Fruit fly (Drosophila melanogaster) whole organism, embryonic: ENCODE data around the gene Pdi.
A peak's percentile ranks its signal among the peaks of the same experiment; 100 is the strongest.

Experiments
- Aef1 ChIP-seq: fragments of 200-800 bp; sonication (Bioruptor generic); IDR thresholded peaks from 3 replicates; pipeline ENCODE4 v1.3.6; 2022; ENCODE audit warnings: missing biosample characterization, missing genetic modification characterization
- Awh ChIP-seq: fragments of 200-800 bp; sonication (Bioruptor generic); IDR thresholded peaks from 2 replicates; pipeline ENCODE4, ENCODE4 v1.3.6; 2022; ENCODE audit warnings: missing biosample characterization, missing genetic modification characterization
- Bdp1 ChIP-seq: fragments of 200-800 bp; sonication (Bioruptor generic); optimal IDR thresholded peaks from 3 replicates; lab custom pipeline; 2016; ENCODE audit warnings: missing biosample characterization, missing genetic modification characterization
- CG11398 ChIP-seq: fragments of 200-800 bp; sonication (Bioruptor generic); optimal IDR thresholded peaks from 2 replicates; lab custom pipeline; 2016; ENCODE audit warnings: missing biosample characterization, missing genetic modification characterization
- CG12155 ChIP-seq: fragments of 200-800 bp; sonication (Bioruptor generic); optimal IDR thresholded peaks from 3 replicates; lab custom pipeline; 2016; ENCODE audit warnings: missing biosample characterization, missing genetic modification characterization
- CG1233 ChIP-seq: fragments of 200-800 bp; sonication (Bioruptor generic); optimal IDR thresholded peaks from 4 replicates; lab custom pipeline; 2018; ENCODE audit warnings: missing biosample characterization, mild to moderate bottlenecking, missing genetic modification characterization
- CG12391 ChIP-seq: fragments of 200-800 bp; sonication (Bioruptor generic); optimal IDR thresholded peaks from 3 replicates; lab custom pipeline; 2018; ENCODE audit warnings: missing biosample characterization, mild to moderate bottlenecking, missing genetic modification characterization, moderate library complexity
- CG12942 ChIP-seq: fragments of 200-800 bp; sonication (Bioruptor generic); optimal IDR thresholded peaks from 3 replicates; lab custom pipeline; 2016; ENCODE audit warnings: missing biosample characterization, missing genetic modification characterization
- CG13287 ChIP-seq: fragments of 200-800 bp; sonication (Bioruptor generic); IDR thresholded peaks from 2 replicates; pipeline ENCODE4 v1.3.6; 2022; ENCODE audit warnings: missing biosample characterization, missing genetic modification characterization; ENCODE audit not compliant: partially characterized antibody
- CG14441 ChIP-seq: fragments of 200-800 bp; sonication (Bioruptor generic); IDR thresholded peaks from 2 replicates; pipeline ENCODE4 v1.3.6; 2022; ENCODE audit warnings: missing biosample characterization, missing genetic modification characterization
- CG14860 ChIP-seq: fragments of 200-800 bp; sonication (Bioruptor generic); IDR thresholded peaks from 3 replicates; pipeline ENCODE4 v1.3.6; 2022; ENCODE audit warnings: missing biosample characterization, missing genetic modification characterization; ENCODE audit not compliant: partially characterized antibody
- CG14965 ChIP-seq: fragments of 200-800 bp; sonication (Bioruptor generic); optimal IDR thresholded peaks from 2 replicates; lab custom pipeline; 2016; ENCODE audit warnings: missing biosample characterization, missing genetic modification characterization, borderline replicate concordance
- CG15479 ChIP-seq: fragments of 200-800 bp; sonication (Bioruptor generic); optimal IDR thresholded peaks from 3 replicates; lab custom pipeline; 2019; ENCODE audit warnings: missing biosample characterization, mild to moderate bottlenecking, missing genetic modification characterization, moderate library complexity
- CG18764 ChIP-seq: fragments of 200-800 bp; sonication (Bioruptor generic); optimal IDR thresholded peaks from 3 replicates; lab custom pipeline; 2016; ENCODE audit warnings: missing biosample characterization, missing genetic modification characterization
- CG2199 ChIP-seq: fragments of 200-800 bp; sonication (Bioruptor generic); IDR thresholded peaks from 3 replicates; pipeline ENCODE4 v1.3.6; 2022; ENCODE audit warnings: missing biosample characterization, missing genetic modification characterization
- CG2678 ChIP-seq: fragments of 200-800 bp; sonication (Bioruptor generic); optimal IDR thresholded peaks from 3 replicates; lab custom pipeline; 2019; ENCODE audit warnings: missing biosample characterization, mild to moderate bottlenecking, missing genetic modification characterization, moderate library complexity
- CG2875 ChIP-seq: fragments of 200-800 bp; sonication (Bioruptor generic); optimal IDR thresholded peaks from 2 replicates; lab custom pipeline; 2017; ENCODE audit warnings: missing biosample characterization, mild to moderate bottlenecking, missing genetic modification characterization, missing genetic modification reagents
- CG3163 ChIP-seq: fragments of 200-800 bp; sonication (Bioruptor generic); optimal IDR thresholded peaks from 3 replicates; lab custom pipeline; 2016; ENCODE audit warnings: missing biosample characterization, missing genetic modification characterization
- CG33213 ChIP-seq: fragments of 200-800 bp; sonication (Bioruptor generic); optimal IDR thresholded peaks from 3 replicates; lab custom pipeline; 2016; ENCODE audit warnings: missing biosample characterization, missing genetic modification characterization
- CG6272 ChIP-seq: fragments of 200-800 bp; sonication (Bioruptor generic); IDR thresholded peaks from 2 replicates; pipeline ENCODE4 v1.3.6; 2022; ENCODE audit warnings: missing biosample characterization, missing genetic modification characterization
- CHES-1-like ChIP-seq: fragments of 200-800 bp; sonication (Bioruptor generic); optimal IDR thresholded peaks from 2 replicates; lab custom pipeline; 2016; ENCODE audit warnings: missing biosample characterization, missing genetic modification characterization
- CTCF ChIP-seq: fragments of 200-800 bp; sonication (Bioruptor generic); optimal IDR thresholded peaks from 2 replicates; lab custom pipeline; 2017; ENCODE audit warnings: missing biosample characterization, mild to moderate bottlenecking, missing genetic modification characterization, moderate library complexity
- Camta ChIP-seq: fragments of 200-800 bp; sonication (Bioruptor generic); optimal IDR thresholded peaks from 2 replicates; lab custom pipeline; 2016; ENCODE audit warnings: missing biosample characterization, missing genetic modification characterization
- Dfd ChIP-seq, 2 experiments: fragments of >200 bp; optimal IDR thresholded peaks; 2 replicates each; lab custom pipeline; 2017; ENCODE audit warnings: missing biosample characterization in 2 of 2, missing genetic modification characterization in 2 of 2
- Dp ChIP-seq: fragments of 200-800 bp; sonication (Bioruptor generic); optimal IDR thresholded peaks from 2 replicates; lab custom pipeline; 2018; ENCODE audit warnings: missing biosample characterization, mild to moderate bottlenecking, missing genetic modification characterization, moderate library complexity
- Jarid2 ChIP-seq: fragments of 200-800 bp; sonication (Bioruptor generic); optimal IDR thresholded peaks from 3 replicates; lab custom pipeline; 2017; ENCODE audit warnings: mild to moderate bottlenecking, missing biosample characterization, missing genetic modification reagents, missing genetic modification characterization
- Nf-YB ChIP-seq: fragments of 200-800 bp; sonication (Bioruptor generic); optimal IDR thresholded peaks from 3 replicates; lab custom pipeline; 2019; ENCODE audit warnings: missing biosample characterization, mild to moderate bottlenecking, missing genetic modification characterization, moderate library complexity
- Rfx ChIP-seq: fragments of 200-800 bp; sonication (Bioruptor generic); IDR thresholded peaks from 2 replicates; pipeline ENCODE4 v1.3.6; 2022; ENCODE audit warnings: missing biosample characterization, missing genetic modification characterization
- Scr ChIP-seq: fragments of 200-800 bp; sonication (Bioruptor generic); IDR thresholded peaks from 2 replicates; pipeline ENCODE4 v1.3.6; 2022; ENCODE audit warnings: missing biosample characterization, missing genetic modification characterization; ENCODE audit not compliant: partially characterized antibody
- Sox102F ChIP-seq: fragments of 200-800 bp; sonication (Bioruptor generic); optimal IDR thresholded peaks from 2 replicates; lab custom pipeline; 2018; ENCODE audit warnings: missing biosample characterization, mild to moderate bottlenecking, missing genetic modification characterization, moderate library complexity
- Sry-β ChIP-seq: fragments of 200-800 bp; sonication (Bioruptor generic); optimal IDR thresholded peaks from 2 replicates; lab custom pipeline; 2018; ENCODE audit warnings: missing biosample characterization, mild to moderate bottlenecking, missing genetic modification characterization, moderate library complexity
- Xrp1 ChIP-seq: fragments of 200-800 bp; sonication (Bioruptor generic); IDR thresholded peaks from 2 replicates; pipeline ENCODE4 v1.3.6; 2022; ENCODE audit warnings: missing biosample characterization, missing genetic modification characterization
- amos ChIP-seq: fragments of 200-800 bp; sonication (Bioruptor generic); IDR thresholded peaks from 2 replicates; pipeline ENCODE4 v1.3.6; 2022; ENCODE audit warnings: missing biosample characterization, missing genetic modification characterization; ENCODE audit not compliant: partially characterized antibody
- ci ChIP-seq: fragments of 200-800 bp; sonication (Bioruptor generic); IDR thresholded peaks from 3 replicates; pipeline ENCODE4 v1.3.6; 2022; ENCODE audit warnings: missing biosample characterization, missing genetic modification characterization
- crol ChIP-seq: fragments of 200-800 bp; sonication (Bioruptor generic); IDR thresholded peaks from 2 replicates; pipeline ENCODE4 v1.3.6; 2022; ENCODE audit warnings: missing biosample characterization, missing genetic modification characterization
- gfzf ChIP-seq: fragments of 200-800 bp; sonication (Bioruptor generic); optimal IDR thresholded peaks from 2 replicates; lab custom pipeline; 2016; ENCODE audit warnings: missing biosample characterization, mild to moderate bottlenecking, missing genetic modification characterization, moderate library complexity
- grn ChIP-seq: fragments of 200-800 bp; sonication (Bioruptor generic); optimal IDR thresholded peaks from 3 replicates; lab custom pipeline; 2017; ENCODE audit warnings: missing biosample characterization, missing genetic modification characterization
- gt ChIP-seq: fragments of 200-800 bp; sonication (Bioruptor generic); IDR thresholded peaks from 2 replicates; pipeline ENCODE4 v1.3.6; 2022; ENCODE audit warnings: missing biosample characterization, missing genetic modification characterization
- jigr1 ChIP-seq: fragments of 200-800 bp; sonication (Bioruptor generic); IDR thresholded peaks from 3 replicates; pipeline ENCODE4 v1.3.6; 2022; ENCODE audit warnings: missing biosample characterization, missing genetic modification characterization
- lbe ChIP-seq: fragments of 200-800 bp; sonication (Bioruptor generic); optimal IDR thresholded peaks from 2 replicates; lab custom pipeline; 2016; ENCODE audit warnings: missing biosample characterization, mild to moderate bottlenecking, missing genetic modification characterization
- lmd ChIP-seq: fragments of 200-800 bp; sonication (Bioruptor generic); IDR thresholded peaks from 2 replicates; pipeline ENCODE4 v1.3.6; 2022; ENCODE audit warnings: missing biosample characterization, missing genetic modification characterization
- lola ChIP-seq, 3 experiments: fragments of >200 bp in 2 of 3; fragments of 200-800 bp in 1 of 3; sonication (Bioruptor generic) in 1 of 3; optimal IDR thresholded peaks; 2 replicates each; lab custom pipeline; 2017 to 2019; ENCODE audit warnings: missing biosample characterization in 3 of 3, missing genetic modification characterization in 3 of 3, mild to moderate bottlenecking in 1 of 3, moderate library complexity in 1 of 3
- mam ChIP-seq: fragments of 200-800 bp; sonication (Bioruptor generic); optimal IDR thresholded peaks from 3 replicates; lab custom pipeline; 2016; ENCODE audit warnings: missing biosample characterization, missing genetic modification characterization
- nom ChIP-seq: fragments of 200-800 bp; sonication (Bioruptor generic); optimal IDR thresholded peaks from 2 replicates; lab custom pipeline; 2017; ENCODE audit warnings: missing biosample characterization, missing genetic modification characterization, mild to moderate bottlenecking, moderate library complexity, missing genetic modification reagents
- p53 ChIP-seq: fragments of 200-800 bp; sonication (Bioruptor generic); optimal IDR thresholded peaks from 2 replicates; lab custom pipeline; 2016; ENCODE audit warnings: missing biosample characterization, missing genetic modification characterization
- phol ChIP-seq: fragments of 200-800 bp; sonication (Bioruptor generic); optimal IDR thresholded peaks from 3 replicates; lab custom pipeline; 2018; ENCODE audit warnings: missing biosample characterization, mild to moderate bottlenecking, missing genetic modification characterization, moderate library complexity
- sisA ChIP-seq: fragments of 200-800 bp; sonication (Bioruptor generic); IDR thresholded peaks from 2 replicates; pipeline ENCODE4 v1.3.6; 2022; ENCODE audit warnings: missing biosample characterization, missing genetic modification characterization
- slbo ChIP-seq: fragments of 200-800 bp; sonication (Bioruptor generic); IDR thresholded peaks from 2 replicates; pipeline ENCODE4 v1.3.6; 2022; ENCODE audit warnings: missing biosample characterization, missing genetic modification characterization
- zfh2 ChIP-seq: fragments of 200-800 bp; sonication (Bioruptor generic); optimal IDR thresholded peaks from 2 replicates; lab custom pipeline; 2016; ENCODE audit warnings: missing biosample characterization, missing genetic modification characterization

Gene Pdi

dm6 chr3L:15141118-15142003 is 1.3 kb downstream of the Pdi start (continued):
- TF ChIP-seq phol, result peak; percentile 16
- peak; percentile 49; the same call in 2 of the 3 replicates for TF ChIP-seq Aef1 (GFP tag; lab: Robert Waterston, UW)
- no peak for TF ChIP-seq Scr
- TF ChIP-seq mam (GFP tag; lab: Kevin White, UChicago), result peak; percentile 9
- peak; percentile 3 for TF ChIP-seq gfzf
- no peak for TF ChIP-seq CG14860
- no peak for TF ChIP-seq CG2875 (GFP tag; lab: Kevin White, UChicago)
- TF ChIP-seq amos, result peak; percentile 4; the same call in 1 of the 2 replicates
- no peak for TF ChIP-seq gt
- no peak for TF ChIP-seq CG11398
- TF ChIP-seq CG13287 (GFP tag; lab: Robert Waterston, UW), result no peak
- no peak for TF ChIP-seq CG12155 (GFP tag; lab: Kevin White, UChicago)
- no peak for TF ChIP-seq CG14965 (GFP tag; lab: Kevin White, UChicago)
- TF ChIP-seq nom (GFP tag; lab: Kevin White, UChicago), result peak; percentile 54
- no peak for TF ChIP-seq Dfd (GFP tag; optimal IDR thresholded peaks at IDR 0.05; lab: Kevin White, UChicago)
- no peak for TF ChIP-seq CTCF (GFP tag; lab: Kevin White, UChicago)
- TF ChIP-seq CG12391 (tag; lab: Kevin White, UChicago), result peak; percentile 46
- no peak for TF ChIP-seq jigr1 (GFP tag; lab: Robert Waterston, UW)
- no peak for TF ChIP-seq p53 (GFP tag; lab: Kevin White, UChicago)
- peak; percentile 96 for TF ChIP-seq Sry-β
- no peak for TF ChIP-seq Sox102F (GFP tag; lab: Kevin White, UChicago)
- no peak for TF ChIP-seq CG18764
- TF ChIP-seq CG2199, result peak; percentile 34; the same call in 1 of the 3 replicates
- peak; percentile 92 for TF ChIP-seq CG15479
- TF ChIP-seq CG6272, result no peak
- no peak for TF ChIP-seq Camta
- no peak for TF ChIP-seq Jarid2
- TF ChIP-seq CG1233 (GFP tag; lab: Kevin White, UChicago), result no peak
- TF ChIP-seq sisA (GFP tag; lab: Robert Waterston, UW), result no peak; the same call in none of the 2 replicates
- no peak for TF ChIP-seq Nf-YB
- no peak for TF ChIP-seq lbe (GFP tag; lab: Kevin White, UChicago)
- peak; percentile 30 for TF ChIP-seq lmd (GFP tag; lab: Robert Waterston, UW)
- TF ChIP-seq Bdp1 (GFP tag; lab: Kevin White, UChicago), result no peak
- no peak for TF ChIP-seq zfh2
- TF ChIP-seq crol (GFP tag; lab: Robert Waterston, UW), result peak; percentile 47
- TF ChIP-seq Xrp1 (GFP tag; lab: Robert Waterston, UW), result peak; percentile 59
- peak; percentile 27 for TF ChIP-seq CHES-1-like (GFP tag; lab: Kevin White, UChicago)
- TF ChIP-seq CG2678, result peak; percentile 48
- TF ChIP-seq slbo, result peak; percentile 60
- TF ChIP-seq Rfx (GFP tag; lab: Robert Waterston, UW), result peak; percentile 73
- peak; percentile 22; the same call in 2 of the 3 replicates for TF ChIP-seq ci (GFP tag; lab: Robert Waterston, UW)
- no peak for TF ChIP-seq CG3163 (GFP tag; lab: Kevin White, UChicago)
- peak; percentile 86 for TF ChIP-seq grn (GFP tag; lab: Kevin White, UChicago)
- TF ChIP-seq lola (GFP tag; optimal IDR thresholded peaks at IDR 0.05; lab: Kevin White, UChicago), result peak in 1 of 3 experiments; percentile 39
- TF ChIP-seq CG14441 (GFP tag; lab: Robert Waterston, UW), result peak; percentile 26; the same call in 1 of the 2 replicates
- TF ChIP-seq CG12942, result no peak
- no peak for TF ChIP-seq CG33213 (GFP tag; lab: Kevin White, UChicago)
- no peak for TF ChIP-seq Dp
- TF ChIP-seq Awh (GFP tag; lab: Robert Waterston, UW), result no peak
